Fruit fly (Drosophila melanogaster) whole organism, embryonic: Measurements from ENCODE around the gene Acn.
A peak's percentile ranks its signal among the peaks of the same experiment; 100 is the strongest.

Experiments used
- Asciz ChIP-seq: fragments of 200-800 bp; sonication (Bioruptor generic); optimal IDR thresholded peaks from 2 replicates; lab custom pipeline; 2017; ENCODE audit warnings: missing biosample characterization, mild to moderate bottlenecking, missing genetic modification characterization, missing genetic modification reagents
- Bdp1 ChIP-seq: fragments of 200-800 bp; sonication (Bioruptor generic); optimal IDR thresholded peaks from 3 replicates; lab custom pipeline; 2016; ENCODE audit warnings: missing biosample characterization, missing genetic modification characterization
- CG11695 ChIP-seq: fragments of 200-800 bp; sonication (Bioruptor generic); IDR thresholded peaks from 3 replicates; pipeline ENCODE4 v1.3.6; 2022; ENCODE audit warnings: missing biosample characterization, missing genetic modification characterization
- CG12744 ChIP-seq: fragments of 200-800 bp; sonication (Bioruptor generic); optimal IDR thresholded peaks from 2 replicates; lab custom pipeline; 2016; ENCODE audit warnings: missing biosample characterization, missing genetic modification characterization
- CG12769 ChIP-seq: fragments of 200-800 bp; sonication (Bioruptor generic); optimal IDR thresholded peaks from 2 replicates; lab custom pipeline; 2019; ENCODE audit warnings: missing biosample characterization, mild to moderate bottlenecking, missing genetic modification characterization, moderate library complexity
- CG13624 ChIP-seq: fragments of 200-800 bp; sonication (Bioruptor generic); optimal IDR thresholded peaks from 2 replicates; lab custom pipeline; 2016; ENCODE audit warnings: missing biosample characterization, missing genetic modification characterization
- CG14860 ChIP-seq: fragments of 200-800 bp; sonication (Bioruptor generic); IDR thresholded peaks from 3 replicates; pipeline ENCODE4 v1.3.6; 2022; ENCODE audit warnings: missing biosample characterization, missing genetic modification characterization; ENCODE audit not compliant: partially characterized antibody
- CG2889 ChIP-seq: fragments of 200-800 bp; sonication (Bioruptor generic); IDR thresholded peaks from 3 replicates; pipeline ENCODE4 v1.3.6; 2022; ENCODE audit warnings: missing biosample characterization, missing genetic modification characterization
- CG3163 ChIP-seq: fragments of 200-800 bp; sonication (Bioruptor generic); optimal IDR thresholded peaks from 3 replicates; lab custom pipeline; 2016; ENCODE audit warnings: missing biosample characterization, missing genetic modification characterization
- CG3281 ChIP-seq: fragments of 200-800 bp; sonication (Bioruptor generic); optimal IDR thresholded peaks from 3 replicates; lab custom pipeline; 2017; ENCODE audit warnings: missing biosample characterization, mild to moderate bottlenecking, missing genetic modification characterization
- CG3995 ChIP-seq: fragments of 200-800 bp; sonication (Bioruptor generic); optimal IDR thresholded peaks from 3 replicates; lab custom pipeline; 2016; ENCODE audit warnings: missing biosample characterization, missing genetic modification characterization
- CG6765 ChIP-seq: fragments of 200-800 bp; sonication (Bioruptor generic); optimal IDR thresholded peaks from 3 replicates; lab custom pipeline; 2017; ENCODE audit warnings: missing biosample characterization, mild to moderate bottlenecking, missing genetic modification characterization
- CG6791 ChIP-seq: fragments of 200-800 bp; sonication (Bioruptor generic); IDR thresholded peaks from 3 replicates; pipeline ENCODE4 v1.3.6; 2022; ENCODE audit warnings: missing biosample characterization, missing genetic modification characterization; ENCODE audit not compliant: partially characterized antibody
- CG8089 ChIP-seq: fragments of 200-800 bp; sonication (Bioruptor generic); optimal IDR thresholded peaks from 3 replicates; lab custom pipeline; 2016; ENCODE audit warnings: missing biosample characterization, missing genetic modification characterization
- CG9437 ChIP-seq: fragments of 200-800 bp; sonication (Bioruptor generic); optimal IDR thresholded peaks from 2 replicates; lab custom pipeline; 2018; ENCODE audit warnings: missing biosample characterization, mild to moderate bottlenecking, missing genetic modification characterization
- Elba2 ChIP-seq: fragments of 200-800 bp; sonication (Bioruptor generic); optimal IDR thresholded peaks from 3 replicates; lab custom pipeline; 2016; ENCODE audit warnings: missing biosample characterization, missing genetic modification characterization
- HLH54F ChIP-seq: fragments of 200-800 bp; sonication (Bioruptor generic); optimal IDR thresholded peaks from 3 replicates; lab custom pipeline; 2016; ENCODE audit warnings: missing biosample characterization, missing genetic modification characterization
- NK7.1 ChIP-seq: fragments of 200-800 bp; sonication (Bioruptor generic); optimal IDR thresholded peaks from 3 replicates; lab custom pipeline; 2016; ENCODE audit warnings: missing biosample characterization, missing genetic modification characterization
- Neu2 ChIP-seq: fragments of 200-800 bp; sonication (Bioruptor generic); optimal IDR thresholded peaks from 3 replicates; lab custom pipeline; 2016; ENCODE audit warnings: missing biosample characterization, missing genetic modification characterization, borderline replicate concordance
- PHDP ChIP-seq: fragments of 200-800 bp; sonication (Bioruptor generic); optimal IDR thresholded peaks from 3 replicates; lab custom pipeline; 2018; ENCODE audit warnings: missing biosample characterization, mild to moderate bottlenecking, missing genetic modification characterization, moderate library complexity
- Sry-β ChIP-seq: fragments of 200-800 bp; sonication (Bioruptor generic); optimal IDR thresholded peaks from 2 replicates; lab custom pipeline; 2018; ENCODE audit warnings: missing biosample characterization, mild to moderate bottlenecking, missing genetic modification characterization, moderate library complexity
- Ssrp ChIP-seq: fragments of 200-800 bp; sonication (Bioruptor generic); optimal IDR thresholded peaks from 2 replicates; lab custom pipeline; 2018; ENCODE audit warnings: missing biosample characterization, mild to moderate bottlenecking, missing genetic modification characterization, moderate library complexity
- Taf1 ChIP-seq: fragments of 200-800 bp; sonication (Bioruptor generic); IDR thresholded peaks from 2 replicates; pipeline ENCODE4 v1.3.6; 2022; ENCODE audit warnings: missing biosample characterization, missing genetic modification characterization
- ara ChIP-seq: fragments of 200-800 bp; sonication (Bioruptor generic); IDR thresholded peaks from 2 replicates; pipeline ENCODE4 v1.3.6; 2022; ENCODE audit warnings: missing biosample characterization, missing genetic modification characterization
- cas ChIP-seq: fragments of 200-800 bp; sonication (Bioruptor generic); IDR thresholded peaks from 2 replicates; pipeline ENCODE4 v1.3.6; 2022; ENCODE audit warnings: missing biosample characterization, missing genetic modification characterization
- caup ChIP-seq: fragments of 200-800 bp; sonication (Bioruptor generic); optimal IDR thresholded peaks from 3 replicates; lab custom pipeline; 2017; ENCODE audit warnings: missing biosample characterization, mild to moderate bottlenecking, missing genetic modification characterization, moderate library complexity; ENCODE audit not compliant: severe bottlenecking
- crp ChIP-seq, 2 experiments: fragments of 200-800 bp; sonication (Bioruptor generic); optimal IDR thresholded peaks; 2 replicates in 1 of 2; 3 replicates in 1 of 2; lab custom pipeline; 2017; ENCODE audit warnings: missing biosample characterization in 2 of 2, missing genetic modification characterization in 2 of 2, mild to moderate bottlenecking in 1 of 2, moderate library complexity in 1 of 2
- danr ChIP-seq: fragments of 200-800 bp; sonication (Bioruptor generic); IDR thresholded peaks from 2 replicates; pipeline ENCODE4 v1.3.6; 2022; ENCODE audit warnings: missing biosample characterization, missing genetic modification characterization
- dm ChIP-seq: fragments of 200-800 bp; sonication (Bioruptor generic); optimal IDR thresholded peaks from 3 replicates; lab custom pipeline; 2016; ENCODE audit warnings: missing biosample characterization, missing genetic modification characterization
- fd3F ChIP-seq: fragments of 200-800 bp; sonication (Bioruptor generic); optimal IDR thresholded peaks from 2 replicates; lab custom pipeline; 2018; ENCODE audit warnings: missing biosample characterization, mild to moderate bottlenecking, missing genetic modification characterization, moderate library complexity
- fd64A ChIP-seq: fragments of 200-800 bp; sonication (Bioruptor generic); optimal IDR thresholded peaks from 3 replicates; lab custom pipeline; 2018; ENCODE audit warnings: missing biosample characterization, mild to moderate bottlenecking, missing genetic modification characterization
- hb ChIP-seq: fragments of 200-800 bp; sonication (Bioruptor generic); IDR thresholded peaks from 3 replicates; pipeline ENCODE4 v1.3.6; 2022; ENCODE audit warnings: missing biosample characterization, missing genetic modification characterization; ENCODE audit not compliant: partially characterized antibody
- hbn ChIP-seq: fragments of 200-800 bp; sonication (Bioruptor generic); IDR thresholded peaks from 2 replicates; pipeline ENCODE4 v1.3.6; 2022; ENCODE audit warnings: missing biosample characterization, missing genetic modification characterization; ENCODE audit not compliant: partially characterized antibody
- hkb ChIP-seq, 2 experiments: fragments of 200-800 bp in 1 of 2; fragments of >200 bp in 1 of 2; sonication (Bioruptor generic) in 1 of 2; IDR thresholded peaks in 1 of 2; optimal IDR thresholded peaks in 1 of 2; 2 replicates each; pipeline versions ENCODE4 v1.3.6 to Lab custom; 2017 to 2022; ENCODE audit warnings: missing biosample characterization in 1 of 2, missing genetic modification characterization in 1 of 2
- pan ChIP-seq, 4 experiments: fragments of >200 bp in 3 of 4; fragments of 200-800 bp in 1 of 4; sonication (Bioruptor generic) in 1 of 4; optimal IDR thresholded peaks in 3 of 4; IDR thresholded peaks in 1 of 4; 2 replicates each; pipeline versions ENCODE4 v1.3.6 to Lab custom; 2017 to 2022; ENCODE audit warnings: missing biosample characterization in 2 of 4, missing genetic modification characterization in 2 of 4, mixed read lengths in 1 of 4
- phol ChIP-seq: fragments of 200-800 bp; sonication (Bioruptor generic); optimal IDR thresholded peaks from 3 replicates; lab custom pipeline; 2018; ENCODE audit warnings: missing biosample characterization, mild to moderate bottlenecking, missing genetic modification characterization, moderate library complexity
- prd ChIP-seq, 3 experiments: fragments of >200 bp in 2 of 3; fragments of 200-800 bp in 1 of 3; sonication (Bioruptor generic) in 1 of 3; optimal IDR thresholded peaks in 2 of 3; IDR thresholded peaks in 1 of 3; 2 replicates in 2 of 3; 3 replicates in 1 of 3; pipeline versions ENCODE4 v1.3.6 to Lab custom; 2017 to 2022; ENCODE audit warnings: missing biosample characterization in 1 of 3, missing genetic modification characterization in 1 of 3
- pros ChIP-seq: fragments of 200-800 bp; sonication (Bioruptor generic); optimal IDR thresholded peaks from 3 replicates; lab custom pipeline; 2019; ENCODE audit warnings: missing biosample characterization, mild to moderate bottlenecking, missing genetic modification characterization, moderate library complexity
- repo ChIP-seq: fragments of 200-800 bp; sonication (Bioruptor generic); optimal IDR thresholded peaks from 2 replicates; lab custom pipeline; 2016; ENCODE audit warnings: missing biosample characterization, missing genetic modification characterization
- ro ChIP-seq: fragments of 200-800 bp; sonication (Bioruptor generic); IDR thresholded peaks from 2 replicates; pipeline ENCODE4 v1.3.6; 2022; ENCODE audit warnings: missing biosample characterization, missing genetic modification characterization
- row ChIP-seq: fragments of 200-800 bp; sonication (Bioruptor generic); IDR thresholded peaks from 3 replicates; pipeline ENCODE4 v1.3.6; 2022; ENCODE audit warnings: missing biosample characterization, missing genetic modification characterization
- salm ChIP-seq: fragments of 200-800 bp; sonication (Bioruptor generic); optimal IDR thresholded peaks from 2 replicates; lab custom pipeline; 2018; ENCODE audit warnings: missing biosample characterization, mild to moderate bottlenecking, missing genetic modification characterization
- seq ChIP-seq: fragments of 200-800 bp; sonication (Bioruptor generic); IDR thresholded peaks from 2 replicates; pipeline ENCODE4 v1.3.6; 2022; ENCODE audit warnings: missing biosample characterization, missing genetic modification characterization
- sr ChIP-seq: fragments of 200-800 bp; sonication (Bioruptor generic); IDR thresholded peaks from 3 replicates; pipeline ENCODE4 v1.3.6; 2022; ENCODE audit warnings: missing biosample characterization, missing genetic modification characterization
- trem ChIP-seq: fragments of 200-800 bp; optimal IDR thresholded peaks from 3 replicates; lab custom pipeline; 2019; ENCODE audit warnings: missing biosample characterization, mild to moderate bottlenecking, missing genetic modification characterization, moderate library complexity
- unpg ChIP-seq: fragments of 200-800 bp; sonication (Bioruptor generic); optimal IDR thresholded peaks from 3 replicates; lab custom pipeline; 2018; ENCODE audit warnings: missing biosample characterization, mild to moderate bottlenecking, missing genetic modification characterization, moderate library complexity
- zf30C ChIP-seq: fragments of 200-800 bp; sonication (Bioruptor generic); optimal IDR thresholded peaks from 3 replicates; lab custom pipeline; 2018; ENCODE audit warnings: missing biosample characterization, mild to moderate bottlenecking, missing genetic modification characterization

The Acn gene

dm6 chr2L:19051534-19052100, 6.5 kb downstream of the Acn start, which contains the start of gene Rpn3:
Gene Rpn3 (plus strand): TSS chr2L:19051790.
- TF ChIP-seq CG12769 (tag; lab: Kevin White, UChicago) = no peak
- peak; percentile 99 for TF ChIP-seq CG9437 (GFP tag; lab: Kevin White, UChicago)
- TF ChIP-seq CG6765 (GFP tag; lab: Kevin White, UChicago) = peak; percentile 48
- no peak for TF ChIP-seq Neu2 (GFP tag; lab: Kevin White, UChicago)
- TF ChIP-seq pan (optimal IDR thresholded peaks at IDR 0.05; lab: Kevin White, UChicago) = no peak
- TF ChIP-seq pan (GFP tag; optimal IDR thresholded peaks at IDR 0.05 in 1 of 2, IDR thresholded peaks at IDR 0.05 in 1 of 2) = peak in 1 of 2 experiments; percentile 92
- TF ChIP-seq CG8089 (GFP tag; lab: Kevin White, UChicago) = peak; percentile 73
- no peak for TF ChIP-seq pros (GFP tag; lab: Kevin White, UChicago)
- TF ChIP-seq zf30C (GFP tag; lab: Kevin White, UChicago) = peak; percentile 96
- peak; percentile 80 for TF ChIP-seq dm (GFP tag; lab: Kevin White, UChicago)
- peak; percentile 82 for TF ChIP-seq CG2889 (GFP tag; lab: Robert Waterston, UW)
- TF ChIP-seq danr (GFP tag; lab: Robert Waterston, UW) = peak; percentile 63
- TF ChIP-seq seq (GFP tag; lab: Robert Waterston, UW) = peak; percentile 53; the same call in 1 of the 2 replicates
- peak in 1 of 2 experiments; percentile 26 for TF ChIP-seq crp (GFP tag; optimal IDR thresholded peaks at IDR 0.05; lab: Kevin White, UChicago)
- peak; percentile 41 for TF ChIP-seq CG3995 (GFP tag; lab: Kevin White, UChicago)
- TF ChIP-seq repo (GFP tag; lab: Kevin White, UChicago) = peak; percentile 73
- peak; percentile 68; the same call in 2 of the 3 replicates for TF ChIP-seq hb (GFP tag; lab: Robert Waterston, UW)
- peak; percentile 69 for TF ChIP-seq ro (GFP tag; lab: Robert Waterston, UW)
- peak; percentile 64 for TF ChIP-seq hbn (GFP tag; lab: Robert Waterston, UW)
- TF ChIP-seq PHDP (tag; lab: Kevin White, UChicago) = peak; percentile 83
- TF ChIP-seq Bdp1 (GFP tag; lab: Kevin White, UChicago) = peak; percentile 67
- peak; percentile 73 for TF ChIP-seq caup (GFP tag; lab: Kevin White, UChicago)
- TF ChIP-seq CG14860 (GFP tag; lab: Robert Waterston, UW) = peak; percentile 66; the same call in 2 of the 3 replicates
- peak; percentile 50; the same call in 1 of the 2 replicates for TF ChIP-seq Taf1 (GFP tag; lab: Robert Waterston, UW)
- peak; percentile 68 for TF ChIP-seq salm (tag; lab: Kevin White, UChicago)
- peak; percentile 70 for TF ChIP-seq CG12744 (GFP tag; lab: Kevin White, UChicago)
- TF ChIP-seq fd3F (GFP tag; lab: Kevin White, UChicago) = peak; percentile 64
- peak; percentile 85 for TF ChIP-seq HLH54F
- TF ChIP-seq trem = peak; percentile 83
- TF ChIP-seq fd64A (GFP tag; lab: Kevin White, UChicago) = no peak
- peak; percentile 70 for TF ChIP-seq Ssrp (tag; lab: Kevin White, UChicago)
- TF ChIP-seq CG11695 = peak; percentile 86
- peak; percentile 80 for TF ChIP-seq CG3281 (GFP tag; lab: Kevin White, UChicago)
- peak; percentile 84 for TF ChIP-seq unpg
- TF ChIP-seq CG3163 = peak; percentile 60
- TF ChIP-seq CG6791 = peak; percentile 71
- TF ChIP-seq ara (GFP tag; lab: Robert Waterston, UW) = peak; percentile 86
- TF ChIP-seq Asciz (GFP tag; lab: Kevin White, UChicago) = no peak
- TF ChIP-seq sr (GFP tag; lab: Robert Waterston, UW) = peak; percentile 29; the same call in 1 of the 3 replicates
- no peak for TF ChIP-seq hkb (optimal IDR thresholded peaks at IDR 0.05; lab: Kevin White, UChicago)
- peak; percentile 92 for TF ChIP-seq hkb (GFP tag; IDR thresholded peaks at IDR 0.05; lab: Robert Waterston, UW)
- TF ChIP-seq Sry-β = peak; percentile 29
- peak; percentile 88 for TF ChIP-seq phol (tag; lab: Kevin White, UChicago)
- TF ChIP-seq CG13624 (GFP tag; lab: Kevin White, UChicago) = peak; percentile 79
- peak; percentile 63 for TF ChIP-seq NK7.1
- TF ChIP-seq Elba2 (GFP tag; lab: Kevin White, UChicago) = no peak
- TF ChIP-seq prd (optimal IDR thresholded peaks at IDR 0.05; lab: Kevin White, UChicago) = no peak
- peak; percentile 92 for TF ChIP-seq prd (GFP tag; IDR thresholded peaks at IDR 0.05; lab: Robert Waterston, UW)
- TF ChIP-seq row (GFP tag; lab: Robert Waterston, UW) = peak; percentile 93
- peak; percentile 69 for TF ChIP-seq cas (GFP tag; lab: Robert Waterston, UW)
